Worm (Caenorhabditis elegans): ENCODE measurements around the gene pept-1.

pept-1 gene

DNA sequence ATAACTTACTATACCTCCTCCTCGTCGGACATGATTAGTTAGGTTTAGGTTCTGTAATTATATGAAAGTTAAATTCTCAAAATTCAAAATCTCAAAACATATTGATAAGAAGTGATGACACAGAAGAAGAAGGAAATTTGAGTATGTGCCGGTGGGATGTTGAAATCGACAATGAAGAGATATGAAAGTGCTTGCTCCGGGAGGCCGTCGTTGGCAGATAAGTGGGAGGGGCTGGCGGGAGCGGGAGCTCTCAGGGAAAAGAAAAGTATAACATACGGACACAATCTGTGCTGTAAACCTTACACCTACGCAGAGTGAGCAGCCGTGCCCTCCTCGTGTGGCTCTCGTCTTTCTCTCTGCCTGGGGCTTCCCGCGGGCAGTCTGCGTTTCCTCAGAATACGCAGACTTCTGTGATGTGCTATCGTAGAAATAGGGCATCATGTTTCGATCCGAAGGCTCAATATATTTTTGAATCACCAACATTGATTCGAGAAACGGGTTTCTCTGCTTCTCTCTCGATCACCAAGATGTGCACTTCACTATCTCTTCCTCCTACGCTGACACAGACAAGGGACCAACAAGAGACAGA, 46.4 kb upstream of the pept-1 start, which contains the start of gene mup-2:
Gene mup-2, minus strand, starts transcription at position 51 of the 589 bp plus-strand sequence.
- TF ChIP-seq Y55F3AM.14 (GFP tag; optimal IDR thresholded peaks at IDR 0.05) (no peak), sma-9 (GFP tag; optimal IDR thresholded peaks at IDR 0.05) (peak; percentile 80), sma-9 (tag; optimal IDR thresholded peaks at IDR 0.05) (no peak), nhr-129 (tag; optimal IDR thresholded peaks at IDR 0.05) (peak; percentile 61), ztf-1 (GFP tag; conservative IDR thresholded peaks at IDR 0.05) (no peak), C34F6.9 (tag; optimal IDR thresholded peaks at IDR 0.05) (peak; percentile 3), lsy-2 (tag; optimal IDR thresholded peaks at IDR 0.05) (peak in 1 of 2 experiments; percentile 25), F13H6.1 (tag; optimal IDR thresholded peaks at IDR 0.05) (peak; percentile 87)

DNA sequence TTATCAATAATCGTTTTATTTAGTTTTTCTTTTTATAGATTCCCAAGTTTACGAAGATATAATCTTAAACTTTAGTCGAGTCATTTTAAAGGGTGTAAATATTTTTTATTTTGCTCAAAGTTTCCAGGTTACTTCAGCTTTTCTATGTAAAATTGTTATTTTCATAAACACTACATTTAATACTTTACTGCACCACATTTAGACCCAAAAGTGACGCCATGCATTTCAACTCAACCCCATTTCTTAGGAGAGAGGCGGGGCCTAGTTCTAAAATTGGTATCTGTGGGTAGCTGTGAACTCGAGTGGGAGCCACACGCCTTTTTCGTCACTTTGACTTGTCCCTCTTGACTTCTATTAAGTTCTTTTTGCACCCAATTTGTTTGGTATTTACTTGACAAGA, 44.1 kb upstream of the pept-1 start, which contains the start of gene T22E5.1:
Gene T22E5.1, plus strand, starts transcription at position 301 of the 400 bp plus-strand sequence.
- no peak for TF ChIP-seq ceh-16 (tag; optimal IDR thresholded peaks at IDR 0.05)
- no peak for TF ChIP-seq lin-11 (tag; optimal IDR thresholded peaks at IDR 0.05)
- TF ChIP-seq ZK546.5 (tag; optimal IDR thresholded peaks at IDR 0.05): no peak
- no peak for TF ChIP-seq lin-13 (GFP tag; optimal IDR thresholded peaks at IDR 0.05)
- TF ChIP-seq blmp-1 (tag; optimal IDR thresholded peaks at IDR 0.05; ENCODE audit: insufficient read depth): no peak
- no peak for TF ChIP-seq C34F6.9 (tag; optimal IDR thresholded peaks at IDR 0.05)
- no peak for TF ChIP-seq sma-3 (GFP tag; optimal IDR thresholded peaks at IDR 0.05)
- TF ChIP-seq nhr-77 (tag; optimal IDR thresholded peaks at IDR 0.05): no peak
- TF ChIP-seq dmd-4 (tag; optimal IDR thresholded peaks at IDR 0.05): no peak
- no peak for TF ChIP-seq mbf-1 (tag; optimal IDR thresholded peaks at IDR 0.05)
- TF ChIP-seq ztf-1 (GFP tag; conservative IDR thresholded peaks at IDR 0.05): no peak

DNA sequence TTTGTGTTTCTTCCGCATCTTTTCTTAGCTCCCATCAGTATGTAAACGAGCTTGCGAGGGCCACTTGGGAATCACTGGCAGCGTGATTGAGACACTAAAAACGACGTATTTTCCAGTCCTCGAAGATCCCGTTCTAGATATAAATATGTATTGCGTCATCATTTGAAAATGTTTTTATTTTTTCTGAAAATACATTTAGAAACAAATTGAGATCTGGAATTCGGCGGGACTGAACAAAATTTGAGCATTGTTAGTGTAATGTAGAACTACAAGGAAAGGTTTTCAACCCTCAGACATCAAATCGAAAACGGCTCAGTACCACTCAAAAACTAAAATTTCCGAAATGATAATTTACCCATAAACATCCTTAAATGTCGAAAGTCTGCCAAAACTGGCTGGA, 43.1 kb upstream of the pept-1 start:
- TF ChIP-seq ama-1 (optimal IDR thresholded peaks at IDR 0.05): no peak
- no peak for TF ChIP-seq ztf-1 (GFP tag; conservative IDR thresholded peaks at IDR 0.05)
- no peak for TF ChIP-seq nhr-237 (tag; optimal IDR thresholded peaks at IDR 0.05)
- TF ChIP-seq mdl-1 (tag; optimal IDR thresholded peaks at IDR 0.05): no peak
- TF ChIP-seq unc-39 (tag; optimal IDR thresholded peaks at IDR 0.05): no peak
- TF ChIP-seq C34F6.9 (tag; optimal IDR thresholded peaks at IDR 0.05): no peak
- TF ChIP-seq ztf-11 (tag; optimal IDR thresholded peaks at IDR 0.05): no peak
- TF ChIP-seq sma-9 (GFP tag; optimal IDR thresholded peaks at IDR 0.05): no peak
- no peak for TF ChIP-seq sma-9 (tag; optimal IDR thresholded peaks at IDR 0.05)
- no peak for TF ChIP-seq elt-3 (tag; optimal IDR thresholded peaks at IDR 0.05)
- no peak for TF ChIP-seq sma-3 (GFP tag; optimal IDR thresholded peaks at IDR 0.05)
- TF ChIP-seq zag-1 (tag; optimal IDR thresholded peaks at IDR 0.05): no peak
- TF ChIP-seq crh-2 (tag; optimal IDR thresholded peaks at IDR 0.05): no peak
- no peak for TF ChIP-seq nhr-129 (tag; optimal IDR thresholded peaks at IDR 0.05)
- TF ChIP-seq unc-55 (GFP tag; optimal IDR thresholded peaks at IDR 0.05): no peak

DNA sequence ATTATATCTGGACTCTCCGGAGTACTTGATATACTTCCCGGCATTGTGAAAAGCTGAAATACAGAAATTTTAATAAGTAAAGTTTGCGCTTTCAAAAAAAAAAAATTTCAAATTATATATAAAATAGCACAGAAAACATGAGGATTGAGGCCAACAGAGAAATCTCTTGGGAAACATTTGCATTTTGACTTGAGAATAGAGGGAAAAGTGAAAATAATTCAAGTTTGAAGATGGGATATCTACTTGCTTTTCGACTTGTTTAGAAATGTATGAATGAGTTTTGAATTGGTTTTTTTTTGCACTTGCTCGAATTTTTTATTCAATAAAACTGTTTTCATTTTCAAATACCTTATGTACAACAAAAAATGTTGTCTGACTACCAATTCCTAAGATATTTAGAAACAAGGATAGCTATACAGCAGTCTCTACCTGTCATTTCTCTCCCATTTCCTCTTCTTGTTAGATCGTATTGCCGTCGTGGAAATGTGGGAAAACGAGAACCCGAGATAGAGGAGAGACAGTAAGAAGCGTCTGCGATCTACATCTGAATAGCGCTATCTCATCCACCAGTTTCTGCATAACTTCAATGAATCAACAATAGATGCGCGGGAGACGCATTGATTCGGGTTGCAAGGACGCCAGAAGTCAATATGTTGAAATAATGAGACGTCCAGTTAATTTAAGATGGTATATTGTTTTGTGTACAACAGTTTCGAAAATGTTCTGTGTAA, 40.1 kb upstream of the pept-1 start, which contains the start of gene T22E5.6:
Gene T22E5.6, minus strand, starts transcription at position 51 of the 731 bp plus-strand sequence.
- TF ChIP-seq peb-1 (tag; optimal IDR thresholded peaks at IDR 0.05) (no peak), fos-1 (tag; optimal IDR thresholded peaks at IDR 0.05) (no peak), zag-1 (tag; optimal IDR thresholded peaks at IDR 0.05) (no peak), ZK546.5 (tag; optimal IDR thresholded peaks at IDR 0.05) (no peak), elt-1 (tag; optimal IDR thresholded peaks at IDR 0.05) (no peak), nhr-23 (tag; optimal IDR thresholded peaks at IDR 0.05) (no peak), nhr-12 (tag; optimal IDR thresholded peaks at IDR 0.05) (no peak), ztf-1 (GFP tag; conservative IDR thresholded peaks at IDR 0.05) (no peak), skn-1 (tag; optimal IDR thresholded peaks at IDR 0.05) (no peak), C34F6.9 (tag; optimal IDR thresholded peaks at IDR 0.05) (no peak), nhr-129 (tag; optimal IDR thresholded peaks at IDR 0.05) (peak; percentile 52), lin-11 (tag; optimal IDR thresholded peaks at IDR 0.05) (no peak), ama-1 (optimal IDR thresholded peaks at IDR 0.05) (no peak), blmp-1 (tag; optimal IDR thresholded peaks at IDR 0.05; ENCODE audit: insufficient read depth) (peak; percentile 5)

DNA sequence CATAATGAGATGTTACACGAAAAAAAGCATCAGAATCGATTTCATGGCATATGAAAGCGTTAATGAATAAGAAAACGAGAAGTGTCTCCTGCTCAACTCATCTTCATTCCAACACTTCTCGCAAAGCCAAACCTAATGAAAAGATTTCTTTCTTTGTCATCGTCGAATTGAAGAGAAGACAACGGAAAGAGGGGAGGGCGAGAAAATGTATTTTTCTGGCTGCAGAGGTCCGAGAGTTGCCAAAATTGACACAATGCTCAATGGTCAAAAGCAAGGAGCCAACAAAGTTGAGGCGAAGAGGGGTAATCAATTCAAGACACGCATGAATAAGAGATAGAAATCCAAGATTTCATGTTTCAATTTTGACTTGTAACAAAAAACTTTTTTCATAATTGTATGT, 37.6 kb upstream of the pept-1 start:
- TF ChIP-seq F13H6.1 (tag; optimal IDR thresholded peaks at IDR 0.05): no peak
- no peak for TF ChIP-seq elt-3 (tag; optimal IDR thresholded peaks at IDR 0.05)
- no peak for TF ChIP-seq mdl-1 (tag; optimal IDR thresholded peaks at IDR 0.05)
- TF ChIP-seq nhr-21 (tag; optimal IDR thresholded peaks at IDR 0.05): no peak
- TF ChIP-seq ceh-82 (tag; optimal IDR thresholded peaks at IDR 0.05): no peak
- no peak for TF ChIP-seq nhr-11 (tag; optimal IDR thresholded peaks at IDR 0.05)
- TF ChIP-seq mab-5 (tag; optimal IDR thresholded peaks at IDR 0.05): no peak
- TF ChIP-seq dmd-4 (tag; optimal IDR thresholded peaks at IDR 0.05): no peak
- TF ChIP-seq nhr-10 (tag; optimal IDR thresholded peaks at IDR 0.05): no peak
- TF ChIP-seq unc-55 (GFP tag; optimal IDR thresholded peaks at IDR 0.05): no peak
- no peak for TF ChIP-seq aly-2 (tag; optimal IDR thresholded peaks at IDR 0.05)
- TF ChIP-seq ztf-4 (tag; optimal IDR thresholded peaks at IDR 0.05): no peak
- no peak for TF ChIP-seq lin-13 (GFP tag; optimal IDR thresholded peaks at IDR 0.05)
- TF ChIP-seq nhr-237 (tag; optimal IDR thresholded peaks at IDR 0.05): no peak
- no peak for TF ChIP-seq alr-1 (tag; optimal IDR thresholded peaks at IDR 0.05)
- no peak for TF ChIP-seq lin-39 (tag; optimal IDR thresholded peaks at IDR 0.05)
